Fruit fly (Drosophila melanogaster): ENCODE results near the gene vari.

DNA sequence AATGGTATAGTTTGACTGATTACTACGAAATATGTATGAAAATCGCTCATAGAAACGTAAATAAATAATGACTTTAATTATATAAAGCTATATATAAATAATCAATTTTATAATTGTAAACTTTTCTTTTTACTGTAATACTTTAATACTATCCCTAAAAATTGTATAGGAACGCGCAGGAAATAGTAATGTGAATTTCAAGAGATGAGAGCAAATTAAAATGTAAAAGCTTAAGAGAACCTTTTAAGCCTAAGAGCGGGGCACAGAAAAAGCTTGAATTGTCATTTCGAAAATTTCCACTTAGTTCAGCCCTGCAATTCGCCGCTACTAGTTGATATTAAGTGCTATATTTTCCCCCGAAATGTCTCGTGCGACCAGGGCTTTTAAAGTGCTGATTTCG, 32.5 kb upstream of the vari start, which contains the start of gene CG31673:
- TF ChIP-seq D1 (tag; optimal IDR thresholded peaks at IDR 0.05) (no peak), rn (GFP tag; IDR thresholded peaks at IDR 0.05) (no peak), CG9948 (tag; optimal IDR thresholded peaks at IDR 0.05) (no peak)

Data from whole organism, pupa.